Fruit fly (Drosophila melanogaster) whole organism, wandering third instar larva: Measurements from ENCODE around the gene CG32006.

ENCODE experiments used
- Abd-B ChIP-seq: fragments of >200 bp; optimal IDR thresholded peaks from 2 replicates; lab custom pipeline; 2017; ENCODE audit warnings: missing biosample characterization, missing genetic modification characterization
- CG9705 ChIP-seq: fragments of 200-800 bp; sonication (Bioruptor generic); optimal IDR thresholded peaks from 2 replicates; lab custom pipeline; 2018; ENCODE audit warnings: missing biosample characterization, mild to moderate bottlenecking, missing genetic modification characterization
- Dfd ChIP-seq: fragments of >200 bp; optimal IDR thresholded peaks from 2 replicates; lab custom pipeline; 2017; ENCODE audit warnings: missing biosample characterization, missing genetic modification characterization
- Hr83 ChIP-seq: fragments of 200-300 bp; sonication (Bioruptor generic); optimal IDR thresholded peaks from 2 replicates; lab custom pipeline; 2016; ENCODE audit warnings: missing biosample characterization, mild to moderate bottlenecking, missing genetic modification characterization, moderate library complexity; ENCODE audit not compliant: poor library complexity, severe bottlenecking
- Vsx2 ChIP-seq: fragments of 200-300, 225-300 bp; sonication (Bioruptor generic); optimal IDR thresholded peaks from 2 replicates; lab custom pipeline; 2018; ENCODE audit warnings: missing biosample characterization, missing genetic modification characterization; ENCODE audit not compliant: partially characterized antibody
- jim ChIP-seq: fragments of 175-275, 200-325 bp; sonication (Bioruptor generic); optimal IDR thresholded peaks from 2 replicates; lab custom pipeline; 2016; ENCODE audit warnings: missing biosample characterization, mild to moderate bottlenecking, missing genetic modification characterization

- no peak for TF ChIP-seq Abd-B
- no peak for TF ChIP-seq Vsx2 (GFP tag; lab: Kevin White, UChicago)
- no peak for TF ChIP-seq CG9705
- TF ChIP-seq jim (GFP tag; lab: Kevin White, UChicago): no peak
- TF ChIP-seq Hr83: no peak
- TF ChIP-seq Dfd (GFP tag; lab: Kevin White, UChicago): no peak
Observed at dm6 chr4:183681-184080, 33.1 kb downstream of the CG32006 start.
